Fruit fly (Drosophila melanogaster): ENCODE data around the gene Brd.
A peak's percentile ranks its signal among the peaks of the same experiment; 100 is the strongest.

Gene Brd

dm6 chr3L:15013957-15014692 is 41.7 kb downstream of the Brd start, which contains the start of gene Reck (continued):
- TF ChIP-seq ERR (GFP tag; optimal IDR thresholded peaks at IDR 0.05) (no peak), CG18764 (GFP tag; optimal IDR thresholded peaks at IDR 0.05) (peak; percentile 82), CG16779 (GFP tag; IDR thresholded peaks at IDR 0.05) (0 out of 2 replicates have a peak, but pooled peaks have one; percentile 11), CG14441 (GFP tag; IDR thresholded peaks at IDR 0.05) (peak; percentile 81), pnt (GFP tag; optimal IDR thresholded peaks at IDR 0.05) (peak; percentile 32), bowl (GFP tag; IDR thresholded peaks at IDR 0.05) (peak; percentile 49), lov (optimal IDR thresholded peaks at IDR 0.05) (no peak), lov (GFP tag; IDR thresholded peaks at IDR 0.05) (peak; percentile 85; the same call in 2 of the 3 replicates), CG32532 (GFP tag; IDR thresholded peaks at IDR 0.05) (peak; percentile 80; the same call in 1 of the 2 replicates), CG8388 (GFP tag; optimal IDR thresholded peaks at IDR 0.05) (peak; percentile 88), chm (GFP tag; IDR thresholded peaks at IDR 0.05) (peak; percentile 92), insv (GFP tag; optimal IDR thresholded peaks at IDR 0.05) (no peak), Abd-B (GFP tag; optimal IDR thresholded peaks at IDR 0.05) (peak; percentile 39), CG2120 (GFP tag; optimal IDR thresholded peaks at IDR 0.05) (peak; percentile 66), Deaf1 (tag; optimal IDR thresholded peaks at IDR 0.05) (peak; percentile 59), Xrp1 (GFP tag; IDR thresholded peaks at IDR 0.05) (peak; percentile 92), sens-2 (GFP tag; IDR thresholded peaks at IDR 0.05) (peak; percentile 85), CG3995 (GFP tag; optimal IDR thresholded peaks at IDR 0.05) (no peak), dan (GFP tag; IDR thresholded peaks at IDR 0.05) (no peak), CG5180 (GFP tag; optimal IDR thresholded peaks at IDR 0.05) (peak; percentile 72), Pdp1 (GFP tag; optimal IDR thresholded peaks at IDR 0.05) (peak; percentile 46 to 81), oc (tag; optimal IDR thresholded peaks at IDR 0.05) (peak; percentile 80), Rfx (GFP tag; IDR thresholded peaks at IDR 0.05) (peak; percentile 76), Neu2 (GFP tag; optimal IDR thresholded peaks at IDR 0.05; ENCODE audit: borderline replicate concordance) (no peak), Atf3 (GFP tag; optimal IDR thresholded peaks at IDR 0.05) (peak; percentile 3), dati (GFP tag; IDR thresholded peaks at IDR 0.05) (peak; percentile 79), Nf-YB (GFP tag; optimal IDR thresholded peaks at IDR 0.05) (peak; percentile 65), B-H2 (GFP tag; optimal IDR thresholded peaks at IDR 0.05) (no peak), HmgZ (tag; optimal IDR thresholded peaks at IDR 0.05) (no peak), crp (GFP tag; optimal IDR thresholded peaks at IDR 0.05) (peak in 1 of 2 experiments; percentile 13), danr (GFP tag; IDR thresholded peaks at IDR 0.05) (no peak), Mad (GFP tag; optimal IDR thresholded peaks at IDR 0.05) (peak; percentile 71), trem (tag; optimal IDR thresholded peaks at IDR 0.05) (peak; percentile 70), CG17829 (tag; optimal IDR thresholded peaks at IDR 0.05) (peak; percentile 89), hb (GFP tag; IDR thresholded peaks at IDR 0.05; ENCODE audit: partially characterized antibody) (no peak), Jarid2 (GFP tag; optimal IDR thresholded peaks at IDR 0.05) (peak; percentile 49), NC2α (GFP tag; optimal IDR thresholded peaks at IDR 0.05) (peak; percentile 21), dysf (GFP tag; IDR thresholded peaks at IDR 0.05) (peak; percentile 79), HHEX (GFP tag; optimal IDR thresholded peaks at IDR 0.05) (peak; percentile 84), CG11085 (GFP tag; IDR thresholded peaks at IDR 0.05) (peak; percentile 45; the same call in 1 of the 2 replicates), CG17359 (tag; optimal IDR thresholded peaks at IDR 0.05) (peak; percentile 91), CG12391 (tag; optimal IDR thresholded peaks at IDR 0.05) (peak; percentile 90), cad (GFP tag; optimal IDR thresholded peaks at IDR 0.05) (no peak), bbx (GFP tag; IDR thresholded peaks at IDR 0.05; ENCODE audit: partially characterized antibody) (no peak; the same call in 1 of the 2 replicates), dimm (GFP tag; IDR thresholded peaks at IDR 0.05) (no peak), CG12942 (GFP tag; optimal IDR thresholded peaks at IDR 0.05) (peak; percentile 68), CG3407 (GFP tag; optimal IDR thresholded peaks at IDR 0.05) (peak; percentile 47), odd (GFP tag; optimal IDR thresholded peaks at IDR 0.05) (peak; percentile 70), CG9609 (GFP tag; optimal IDR thresholded peaks at IDR 0.05) (peak; percentile 46)
